Fruit fly (Drosophila melanogaster) Kc167 (cell line): ENCODE data around the gene CG15547.

Experiments used
- Sin3A ChIP-seq: fragments of >200 bp; optimal IDR thresholded peaks from 2 replicates; lab custom pipeline; 2018; ENCODE audit warnings: missing external identifiers
- psq ChIP-seq: fragments of >200 bp; optimal IDR thresholded peaks from 2 replicates; lab custom pipeline; 2017; ENCODE audit warnings: missing external identifiers

dm6 chr3R:30909032-30909431, 25.7 kb upstream of the CG15547 start:
- TF ChIP-seq psq (lab: Kevin White, UChicago) = no peak
- no peak for TF ChIP-seq Sin3A (lab: Kevin White, UChicago)
